Worm (Caenorhabditis elegans): ENCODE measurements around the gene spp-8.
A peak's percentile ranks its signal among the peaks of the same experiment; 100 is the strongest.

spp-8 gene

ce11 chrIV:8498773-8499360, 17.4 kb downstream of the spp-8 start, which contains the start of the genes acdh-13 and mesp-1:
TSS of gene acdh-13 (minus strand) at chrIV:8498823.
TSS of gene mesp-1 (plus strand) at chrIV:8499310.
- no peak for TF ChIP-seq ceh-45 (GFP tag; IDR thresholded peaks at IDR 0.05)
- no peak for TF ChIP-seq ama-1 (optimal IDR thresholded peaks at IDR 0.05)
- no peak for TF ChIP-seq fkh-6 (tag; optimal IDR thresholded peaks at IDR 0.05)
- no peak for TF ChIP-seq odd-2 (tag; optimal IDR thresholded peaks at IDR 0.05)
- no peak for TF ChIP-seq ceh-34 (tag; optimal IDR thresholded peaks at IDR 0.05)
- no peak for TF ChIP-seq gmeb-2 (tag; optimal IDR thresholded peaks at IDR 0.05)
- no peak for TF ChIP-seq ceh-19 (GFP tag; optimal IDR thresholded peaks at IDR 0.05)
- TF ChIP-seq lin-11 (tag; optimal IDR thresholded peaks at IDR 0.05): no peak
- no peak for TF ChIP-seq elt-2 (tag; optimal IDR thresholded peaks at IDR 0.05)
- TF ChIP-seq ztf-16 (tag; optimal IDR thresholded peaks at IDR 0.05): no peak
- TF ChIP-seq ceh-18 (tag; optimal IDR thresholded peaks at IDR 0.05): no peak
- TF ChIP-seq sdc-2 (tag; optimal IDR thresholded peaks at IDR 0.05): no peak
- TF ChIP-seq hlh-8 (tag; optimal IDR thresholded peaks at IDR 0.05): no peak
- TF ChIP-seq Y22D7AL.16 (tag; optimal IDR thresholded peaks at IDR 0.05): no peak
- TF ChIP-seq hlh-15 (tag; optimal IDR thresholded peaks at IDR 0.05): no peak
- no peak for TF ChIP-seq lim-6 (tag; optimal IDR thresholded peaks at IDR 0.05)
- no peak for TF ChIP-seq sox-4 (tag; optimal IDR thresholded peaks at IDR 0.05)
- TF ChIP-seq F13H6.1 (tag; optimal IDR thresholded peaks at IDR 0.05): no peak
- TF ChIP-seq ref-2 (tag; optimal IDR thresholded peaks at IDR 0.05): peak; percentile 46
- TF ChIP-seq pha-4 (tag; optimal IDR thresholded peaks at IDR 0.05): no peak
- no peak for TF ChIP-seq sox-2 (GFP tag; IDR thresholded peaks at IDR 0.05)
- TF ChIP-seq tbx-7 (tag; optimal IDR thresholded peaks at IDR 0.05): peak; percentile 19
- TF ChIP-seq ceh-31 (tag; optimal IDR thresholded peaks at IDR 0.05): peak; percentile 69
- peak; percentile 29 for TF ChIP-seq rnt-1 (tag; optimal IDR thresholded peaks at IDR 0.05)
- TF ChIP-seq nhr-232 (tag; optimal IDR thresholded peaks at IDR 0.05): no peak
- TF ChIP-seq T23F11.4 (GFP tag; optimal IDR thresholded peaks at IDR 0.05): no peak
- no peak for TF ChIP-seq ceh-24 (tag; optimal IDR thresholded peaks at IDR 0.05)
- no peak for TF ChIP-seq ahr-1 (tag; optimal IDR thresholded peaks at IDR 0.05)
- no peak for TF ChIP-seq ceh-9 (tag; optimal IDR thresholded peaks at IDR 0.05)
- peak; percentile 38 for TF ChIP-seq tbx-2 (tag; optimal IDR thresholded peaks at IDR 0.05)
- peak; percentile 78 for TF ChIP-seq C08G9.2 (tag; optimal IDR thresholded peaks at IDR 0.05)
- TF ChIP-seq hlh-30 (tag; optimal IDR thresholded peaks at IDR 0.05; ENCODE audit: insufficient read depth): no peak
- TF ChIP-seq unc-86 (tag; optimal IDR thresholded peaks at IDR 0.05): no peak
- no peak for TF ChIP-seq ttx-3 (tag; optimal IDR thresholded peaks at IDR 0.05)
- no peak for TF ChIP-seq fkh-10 (GFP tag; optimal IDR thresholded peaks at IDR 0.05)
- TF ChIP-seq C38D4.7 (GFP tag; optimal IDR thresholded peaks at IDR 0.05): no peak
- TF ChIP-seq ceh-6 (GFP tag; optimal IDR thresholded peaks at IDR 0.05): no peak
- peak; percentile 13 for TF ChIP-seq nfya-1 (tag; optimal IDR thresholded peaks at IDR 0.05)
- no peak for TF ChIP-seq fax-1 (tag; optimal IDR thresholded peaks at IDR 0.05)
- no peak for TF ChIP-seq mec-3 (tag; optimal IDR thresholded peaks at IDR 0.05; ENCODE audit: borderline replicate concordance)
- no peak for TF ChIP-seq pax-1 (tag; optimal IDR thresholded peaks at IDR 0.05)
- TF ChIP-seq hlh-13 (GFP tag; optimal IDR thresholded peaks at IDR 0.05): no peak
- no peak for TF ChIP-seq unc-3 (GFP tag; conservative IDR thresholded peaks at IDR 0.05)
- TF ChIP-seq unc-3 (tag; optimal IDR thresholded peaks at IDR 0.05): no peak
- no peak for TF ChIP-seq unc-42 (tag; optimal IDR thresholded peaks at IDR 0.05)
- TF ChIP-seq che-1 (tag; optimal IDR thresholded peaks at IDR 0.05): no peak
- TF ChIP-seq dve-1 (tag; optimal IDR thresholded peaks at IDR 0.05): no peak
- TF ChIP-seq nhr-11 (tag; optimal IDR thresholded peaks at IDR 0.05): no peak
- no peak for TF ChIP-seq unc-55 (GFP tag; optimal IDR thresholded peaks at IDR 0.05)
- no peak for TF ChIP-seq elt-4 (tag; optimal IDR thresholded peaks at IDR 0.05)
- no peak for TF ChIP-seq pros-1 (tag; optimal IDR thresholded peaks at IDR 0.05)
- TF ChIP-seq hlh-6 (tag; optimal IDR thresholded peaks at IDR 0.05): no peak
- TF ChIP-seq pag-3 (tag; optimal IDR thresholded peaks at IDR 0.05; ENCODE audit: borderline replicate concordance): no peak
- TF ChIP-seq npax-4 (tag; optimal IDR thresholded peaks at IDR 0.05): no peak
